Fruit fly (Drosophila melanogaster) whole organism, pupa: ENCODE measurements around the gene Ktch.

Experiments
- CG10348 ChIP-seq: fragments of 200-800 bp; sonication (Bioruptor generic); IDR thresholded peaks from 2 replicates; pipeline ENCODE4 v1.3.6; 2022; ENCODE audit warnings: missing biosample characterization, missing genetic modification characterization
- CG12605 ChIP-seq: fragments of 200-800 bp; sonication (Bioruptor generic); IDR thresholded peaks from 2 replicates; pipeline ENCODE4 v1.3.6; 2022; ENCODE audit warnings: missing biosample characterization, missing genetic modification characterization
- CG13204 ChIP-seq: fragments of 200-800 bp; sonication (Bioruptor generic); optimal IDR thresholded peaks from 2 replicates; lab custom pipeline; 2018; ENCODE audit warnings: missing biosample characterization, mild to moderate bottlenecking, missing genetic modification characterization, moderate library complexity
- CG14655 ChIP-seq: fragments of 200-800 bp; sonication (Bioruptor generic); optimal IDR thresholded peaks from 3 replicates; lab custom pipeline; 2017; ENCODE audit warnings: mild to moderate bottlenecking, missing biosample characterization, missing genetic modification reagents, missing genetic modification characterization
- CG15710 ChIP-seq: fragments of 200-800 bp; sonication (Bioruptor generic); optimal IDR thresholded peaks from 2 replicates; lab custom pipeline; 2018; ENCODE audit warnings: missing biosample characterization, mild to moderate bottlenecking, missing genetic modification characterization, moderate library complexity
- CG17806 ChIP-seq: fragments of 200-800 bp; sonication (Bioruptor generic); optimal IDR thresholded peaks from 2 replicates; lab custom pipeline; 2018; ENCODE audit warnings: missing biosample characterization, mild to moderate bottlenecking, missing genetic modification characterization, moderate library complexity
- CG32121 ChIP-seq: fragments of 200-800 bp; sonication (Bioruptor generic); IDR thresholded peaks from 2 replicates; pipeline ENCODE4 v1.3.6; 2022; ENCODE audit warnings: missing biosample characterization, missing genetic modification characterization
- CG34367 ChIP-seq: fragments of 200-800 bp; sonication (Bioruptor generic); optimal IDR thresholded peaks from 2 replicates; lab custom pipeline; 2018; ENCODE audit warnings: missing biosample characterization, mild to moderate bottlenecking, missing genetic modification characterization
- CG4496 ChIP-seq: fragments of 200-800 bp; sonication (Bioruptor generic); IDR thresholded peaks from 3 replicates; pipeline ENCODE4 v1.3.6; 2022; ENCODE audit warnings: missing biosample characterization, missing genetic modification characterization
- CG8159 ChIP-seq: fragments of 200-800 bp; sonication (Bioruptor generic); optimal IDR thresholded peaks from 3 replicates; lab custom pipeline; 2018; ENCODE audit warnings: missing biosample characterization, mild to moderate bottlenecking, missing genetic modification characterization, moderate library complexity
- CG8301 ChIP-seq: fragments of 200-800 bp; sonication (Bioruptor generic); optimal IDR thresholded peaks from 2 replicates; lab custom pipeline; 2018; ENCODE audit warnings: missing biosample characterization, mild to moderate bottlenecking, missing genetic modification characterization
- D1 ChIP-seq: fragments of 200-800 bp; sonication (Bioruptor generic); optimal IDR thresholded peaks from 2 replicates; lab custom pipeline; 2018; ENCODE audit warnings: missing biosample characterization, mild to moderate bottlenecking, missing genetic modification characterization, moderate library complexity
- EcR ChIP-seq: fragments of 200-800 bp; sonication (Bioruptor generic); optimal IDR thresholded peaks from 3 replicates; lab custom pipeline; 2019; ENCODE audit warnings: missing biosample characterization, missing genetic modification characterization, mild to moderate bottlenecking, moderate library complexity, missing genetic modification reagents
- Pif1A ChIP-seq: fragments of 200-800 bp; sonication (Bioruptor generic); optimal IDR thresholded peaks from 3 replicates; lab custom pipeline; 2016; ENCODE audit warnings: missing biosample characterization, missing genetic modification characterization
- Pif1B ChIP-seq: fragments of 200-800 bp; sonication (Bioruptor generic); optimal IDR thresholded peaks from 3 replicates; lab custom pipeline; 2016; ENCODE audit warnings: missing biosample characterization, missing genetic modification characterization
- fd96Ca ChIP-seq: fragments of 200-800 bp; sonication (Bioruptor generic); IDR thresholded peaks from 3 replicates; pipeline ENCODE4 v1.3.6; 2022; ENCODE audit warnings: missing biosample characterization, missing genetic modification characterization
- gl ChIP-seq: fragments of 200-800 bp; sonication (Bioruptor generic); optimal IDR thresholded peaks from 2 replicates; lab custom pipeline; 2018; ENCODE audit warnings: missing biosample characterization, mild to moderate bottlenecking, missing genetic modification characterization
- rn ChIP-seq: fragments of 200-800 bp; sonication (Bioruptor generic); IDR thresholded peaks from 2 replicates; pipeline ENCODE4 v1.3.6; 2022; ENCODE audit warnings: missing biosample characterization, missing genetic modification characterization

The Ktch gene

DNA sequence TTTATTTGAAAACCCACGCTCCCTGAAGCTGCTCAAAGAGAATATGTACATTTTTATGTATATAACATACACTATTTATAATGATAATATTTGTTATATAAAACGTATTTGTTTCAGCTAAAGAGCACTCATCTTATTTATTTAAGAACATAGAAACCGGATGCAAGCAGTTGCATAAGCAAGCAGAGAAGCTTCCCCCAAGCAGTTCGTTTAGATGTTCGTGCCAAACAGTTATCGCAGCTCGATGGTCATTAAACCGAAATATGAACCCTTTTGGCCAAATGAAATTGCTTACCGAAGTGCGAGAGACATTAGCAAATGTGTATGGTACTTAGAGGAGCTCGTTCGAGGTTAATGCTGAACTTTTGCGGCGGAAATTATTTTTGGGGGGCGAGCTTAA, 40.5 kb downstream of the Ktch start:
- TF ChIP-seq fd96Ca (GFP tag; lab: Robert Waterston, UW) (no peak), D1 (tag; lab: Kevin White, UChicago) (no peak), CG14655 (GFP tag; lab: Kevin White, UChicago) (no peak), gl (no peak), EcR (GFP tag; lab: Kevin White, UChicago) (no peak), CG34367 (no peak), CG8159 (tag; lab: Kevin White, UChicago) (no peak), rn (GFP tag; lab: Robert Waterston, UW) (no peak), Pif1B (GFP tag; lab: Kevin White, UChicago) (no peak), CG17806 (tag; lab: Kevin White, UChicago) (no peak), CG4496 (GFP tag; lab: Robert Waterston, UW) (no peak), CG8301 (no peak), CG12605 (GFP tag; lab: Robert Waterston, UW) (no peak), Pif1A (GFP tag; lab: Kevin White, UChicago) (no peak), CG32121 (GFP tag; lab: Robert Waterston, UW) (no peak), CG13204 (GFP tag; lab: Kevin White, UChicago) (no peak)

DNA sequence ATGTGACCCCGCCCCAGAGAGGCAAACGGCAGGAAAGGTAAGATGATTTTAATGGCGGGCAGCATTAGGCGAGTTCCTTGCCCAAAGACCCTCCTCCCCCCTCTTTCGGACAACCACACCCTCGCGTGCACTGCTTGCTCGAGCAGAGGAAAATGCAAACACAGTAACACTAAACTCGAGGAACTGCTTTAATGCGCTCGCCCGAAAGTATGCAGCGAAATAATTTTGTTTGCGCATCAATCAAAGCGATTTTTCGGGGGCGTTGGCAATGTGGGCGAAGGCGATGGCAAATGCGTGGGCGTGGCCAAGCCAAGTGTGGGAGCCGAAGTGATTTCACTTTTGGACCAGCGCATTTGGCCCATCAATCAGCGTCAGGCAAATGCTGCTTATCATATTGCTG, 44.1 kb downstream of the Ktch start:
- TF ChIP-seq CG15710 (tag; lab: Kevin White, UChicago) (no peak), CG4496 (GFP tag; lab: Robert Waterston, UW) (0 out of 3 replicates have a peak, but pooled peaks have one; percentile 23), CG13204 (GFP tag; lab: Kevin White, UChicago) (no peak), CG10348 (GFP tag; lab: Robert Waterston, UW) (no peak), Pif1B (GFP tag; lab: Kevin White, UChicago) (no peak)
